Worm (Caenorhabditis elegans) whole organism, L4/young adult: ENCODE measurements around the gene M03F8.5.

Experiments used
- W03F9.2 ChIP-seq: fragments of 150-350 bp; optimal IDR thresholded peaks from 2 replicates; lab custom pipeline; 2014; ENCODE audit warnings: missing biosample characterization, missing genetic modification characterization
- dao-5 ChIP-seq: sonication (generic microtip); optimal IDR thresholded peaks from 2 replicates; lab custom pipeline; 2016; ENCODE audit warnings: missing genotype, missing genetic modification characterization, moderate library complexity, missing compliant biosample characterization
- him-1 ChIP-seq: sonication (generic microtip); optimal IDR thresholded peaks from 2 replicates; lab custom pipeline; 2016; ENCODE audit warnings: missing genotype, missing genetic modification reagents, missing genetic modification characterization, missing compliant biosample characterization

The M03F8.5 gene

ce11 chrV:5901833-5902232 is 34.8 kb downstream of the M03F8.5 start, which contains the start of gene C04E6.5:
Gene C04E6.5, plus strand, starts transcription at chrV:5902133.
- TF ChIP-seq him-1 (tag; lab: Kevin White, UChicago) (no peak), W03F9.2 (tag; lab: Kevin White, UChicago) (no peak), dao-5 (tag; lab: Kevin White, UChicago) (no peak)

ce11 chrV:5899940-5900339 is 36.7 kb downstream of the M03F8.5 start, which contains the start of gene srd-16:
Gene srd-16, minus strand, starts transcription at chrV:5900040.
- TF ChIP-seq dao-5 (tag; lab: Kevin White, UChicago) = no peak
- TF ChIP-seq W03F9.2 (tag; lab: Kevin White, UChicago) = no peak
- TF ChIP-seq him-1 (tag; lab: Kevin White, UChicago) = no peak

DNA sequence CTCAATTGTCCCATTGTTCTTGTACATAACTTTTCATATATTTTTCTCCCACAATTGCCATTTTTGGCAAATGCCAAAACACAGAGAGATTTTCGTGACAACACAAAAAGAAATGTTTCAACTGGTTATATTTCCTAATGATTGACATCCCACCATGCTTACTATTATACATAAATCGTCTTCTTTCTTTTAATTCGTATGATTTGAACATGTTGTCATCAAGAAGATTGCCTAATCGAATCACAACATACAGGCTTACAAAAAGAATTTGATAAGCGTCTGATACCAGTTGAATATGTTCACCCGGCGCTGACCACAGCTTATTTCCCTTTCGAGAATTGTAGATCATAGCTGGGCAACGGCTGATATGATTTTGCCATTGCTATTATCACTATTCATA is 41.6 kb downstream of the M03F8.5 start, which contains the start of gene grd-9:
Gene grd-9, plus strand, starts transcription at position 301 of the 400 bp plus-strand sequence.
- no peak for TF ChIP-seq dao-5 (tag; lab: Kevin White, UChicago)
- no peak for TF ChIP-seq him-1 (tag; lab: Kevin White, UChicago)
- TF ChIP-seq W03F9.2 (tag; lab: Kevin White, UChicago) = no peak

- TF ChIP-seq dao-5 (tag; lab: Kevin White, UChicago) (no peak), W03F9.2 (tag; lab: Kevin White, UChicago) (no peak), him-1 (tag; lab: Kevin White, UChicago) (no peak)
Observed at ce11 chrV:5893015-5893414, 43.6 kb downstream of the M03F8.5 start, which contains the start of gene C04E6.7. Gene C04E6.7, plus strand, starts transcription at chrV:5893315.

DNA sequence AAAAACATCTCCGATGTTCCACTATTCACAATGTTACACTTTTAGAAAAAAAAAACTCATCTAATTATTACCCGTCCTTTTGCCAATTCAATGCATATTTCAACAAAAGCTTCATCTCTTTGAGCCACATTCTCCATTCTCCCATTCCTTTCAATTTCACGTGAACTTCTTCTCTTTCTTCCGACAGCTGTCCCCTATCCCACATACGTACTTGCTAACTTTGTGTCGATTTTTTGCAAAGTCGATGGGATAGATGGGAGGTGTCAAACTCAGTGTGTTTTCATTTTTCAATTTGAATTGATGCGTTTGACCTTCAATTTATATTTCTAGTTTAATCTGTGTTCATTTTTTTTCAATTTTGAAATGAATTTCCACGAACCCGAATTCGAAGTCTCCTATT is 45.4 kb downstream of the M03F8.5 start:
- TF ChIP-seq dao-5 (tag; lab: Kevin White, UChicago) (no peak), him-1 (tag; lab: Kevin White, UChicago) (no peak), W03F9.2 (tag; lab: Kevin White, UChicago) (no peak)

ce11 chrV:5888820-5889219 is 47.8 kb downstream of the M03F8.5 start:
- no peak for TF ChIP-seq dao-5 (tag; lab: Kevin White, UChicago)
- no peak for TF ChIP-seq W03F9.2 (tag; lab: Kevin White, UChicago)
- no peak for TF ChIP-seq him-1 (tag; lab: Kevin White, UChicago)

DNA sequence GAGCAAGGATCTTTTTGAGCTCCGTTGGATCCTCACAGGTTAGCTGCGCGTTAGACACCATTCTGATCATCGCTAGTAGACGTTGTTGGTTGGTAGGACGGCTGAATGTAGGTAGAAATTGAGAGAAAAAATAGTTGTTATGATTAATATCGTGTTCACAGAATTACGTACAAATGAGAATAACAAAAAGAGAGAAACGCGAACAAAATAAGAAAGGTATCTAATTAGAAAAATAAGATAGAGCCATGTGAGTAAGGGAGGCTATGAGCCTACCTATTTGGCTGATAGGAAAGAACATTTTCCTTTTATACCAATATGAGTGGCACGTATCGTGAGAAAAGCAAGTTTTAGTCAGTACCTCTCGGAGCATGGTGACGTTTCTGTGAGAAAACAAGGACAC is 52.9 kb downstream of the M03F8.5 start, which contains the start of gene C04E6.8:
Gene C04E6.8, minus strand, starts transcription at position 101 of the 400 bp plus-strand sequence.
- TF ChIP-seq W03F9.2 (tag; lab: Kevin White, UChicago) (no peak), him-1 (tag; lab: Kevin White, UChicago) (no peak), dao-5 (tag; lab: Kevin White, UChicago) (no peak)
